Worm (Caenorhabditis elegans): ENCODE results near the gene srsx-1.

- TF ChIP-seq him-1 (tag; optimal IDR thresholded peaks at IDR 0.05), result no peak
- no peak for TF ChIP-seq dao-5 (tag; optimal IDR thresholded peaks at IDR 0.05)
- TF ChIP-seq W03F9.2 (tag; optimal IDR thresholded peaks at IDR 0.05), result no peak
These were observed 4.1 kb downstream of the srsx-1 start, which contains the start of gene srbc-25 for ce11 chrV:17173738-17174137.
